Fruit fly (Drosophila melanogaster) whole organism, embryonic: ENCODE measurements around the gene Tpst.

Experiments used
- ATbp ChIP-seq: fragments of 200-800 bp; sonication (Bioruptor generic); optimal IDR thresholded peaks from 2 replicates; lab custom pipeline; 2017; ENCODE audit warnings: missing biosample characterization, mild to moderate bottlenecking, missing genetic modification characterization, missing genetic modification reagents
- Atf6 ChIP-seq: fragments of 200-800 bp; sonication (Bioruptor generic); IDR thresholded peaks from 2 replicates; pipeline ENCODE4 v1.3.6; 2022; ENCODE audit warnings: missing biosample characterization, missing genetic modification characterization
- CG10209 ChIP-seq: fragments of 200-800 bp; sonication (Bioruptor generic); optimal IDR thresholded peaks from 3 replicates; lab custom pipeline; 2017; ENCODE audit warnings: missing biosample characterization, mild to moderate bottlenecking, missing genetic modification characterization, missing genetic modification reagents
- CG10321 ChIP-seq: fragments of 200-800 bp; sonication (Bioruptor generic); IDR thresholded peaks from 2 replicates; pipeline ENCODE4 v1.3.6; 2022; ENCODE audit warnings: missing biosample characterization, missing genetic modification characterization
- CG10959 ChIP-seq: fragments of 200-800 bp; sonication (Bioruptor generic); IDR thresholded peaks from 2 replicates; pipeline ENCODE4 v1.3.6; 2022; ENCODE audit warnings: missing biosample characterization, missing genetic modification characterization
- CG11560 ChIP-seq: fragments of 200-800 bp; sonication (Bioruptor generic); IDR thresholded peaks from 3 replicates; pipeline ENCODE4 v1.3.6; 2022; ENCODE audit warnings: missing biosample characterization, missing genetic modification characterization
- CG12071 ChIP-seq: fragments of 200-800 bp; sonication (Bioruptor generic); optimal IDR thresholded peaks from 3 replicates; lab custom pipeline; 2018; ENCODE audit warnings: missing biosample characterization, mild to moderate bottlenecking, missing genetic modification characterization
- CG12299 ChIP-seq: fragments of 200-800 bp; sonication (Bioruptor generic); optimal IDR thresholded peaks from 2 replicates; lab custom pipeline; 2018; ENCODE audit warnings: missing biosample characterization, mild to moderate bottlenecking, missing genetic modification characterization
- CG12659 ChIP-seq: fragments of 200-800 bp; sonication (Bioruptor generic); optimal IDR thresholded peaks from 3 replicates; lab custom pipeline; 2017; ENCODE audit warnings: mild to moderate bottlenecking, missing biosample characterization, missing genetic modification reagents, missing genetic modification characterization
- CG13287 ChIP-seq: fragments of 200-800 bp; sonication (Bioruptor generic); IDR thresholded peaks from 2 replicates; pipeline ENCODE4 v1.3.6; 2022; ENCODE audit warnings: missing biosample characterization, missing genetic modification characterization; ENCODE audit not compliant: partially characterized antibody
- CG15479 ChIP-seq: fragments of 200-800 bp; sonication (Bioruptor generic); optimal IDR thresholded peaks from 3 replicates; lab custom pipeline; 2019; ENCODE audit warnings: missing biosample characterization, mild to moderate bottlenecking, missing genetic modification characterization, moderate library complexity
- CG15696 ChIP-seq: fragments of 200-800 bp; sonication (Bioruptor generic); optimal IDR thresholded peaks from 2 replicates; lab custom pipeline; 2019; ENCODE audit warnings: missing biosample characterization, mild to moderate bottlenecking, missing genetic modification characterization, moderate library complexity
- CG17385 ChIP-seq: fragments of 200-800 bp; sonication (Bioruptor generic); optimal IDR thresholded peaks from 3 replicates; lab custom pipeline; 2018; ENCODE audit warnings: missing biosample characterization, mild to moderate bottlenecking, missing genetic modification characterization
- CG17912 ChIP-seq: fragments of 200-800 bp; sonication (Bioruptor generic); optimal IDR thresholded peaks from 2 replicates; lab custom pipeline; 2018; ENCODE audit warnings: missing biosample characterization, mild to moderate bottlenecking, missing genetic modification characterization
- CG1832 ChIP-seq: fragments of 200-800 bp; sonication (Bioruptor generic); optimal IDR thresholded peaks from 2 replicates; lab custom pipeline; 2017; ENCODE audit warnings: missing biosample characterization, mild to moderate bottlenecking, missing genetic modification characterization, inconsistent platforms
- CG18764 ChIP-seq: fragments of 200-800 bp; sonication (Bioruptor generic); optimal IDR thresholded peaks from 3 replicates; lab custom pipeline; 2016; ENCODE audit warnings: missing biosample characterization, missing genetic modification characterization
- CG4360 ChIP-seq: fragments of 200-800 bp; sonication (Bioruptor generic); IDR thresholded peaks from 2 replicates; pipeline ENCODE4 v1.3.6; 2022; ENCODE audit warnings: missing biosample characterization, missing genetic modification characterization
- CG6813 ChIP-seq: fragments of 200-800 bp; sonication (Bioruptor generic); optimal IDR thresholded peaks from 2 replicates; lab custom pipeline; 2017; ENCODE audit warnings: missing biosample characterization, missing genetic modification characterization, mild to moderate bottlenecking, moderate library complexity, missing genetic modification reagents
- CG7786 ChIP-seq: fragments of 200-800 bp; sonication (Bioruptor generic); optimal IDR thresholded peaks from 2 replicates; lab custom pipeline; 2016; ENCODE audit warnings: missing biosample characterization, missing genetic modification characterization
- CG9797 ChIP-seq: fragments of 200-800 bp; sonication (Bioruptor generic); optimal IDR thresholded peaks from 3 replicates; lab custom pipeline; 2018; ENCODE audit warnings: missing biosample characterization, mild to moderate bottlenecking, missing genetic modification characterization
- Chrac-16 ChIP-seq: fragments of 200-800 bp; sonication (Bioruptor generic); optimal IDR thresholded peaks from 3 replicates; lab custom pipeline; 2016; ENCODE audit warnings: missing biosample characterization, missing genetic modification characterization
- Ets65A ChIP-seq: fragments of 200-800 bp; sonication (Bioruptor generic); peaks from one replicate; lab custom pipeline; 2016; ENCODE audit warnings: missing biosample characterization, missing genetic modification characterization
- HLH3B ChIP-seq: fragments of 200-800 bp; sonication (Bioruptor generic); IDR thresholded peaks from 2 replicates; pipeline ENCODE4 v1.3.6; 2022; ENCODE audit warnings: missing biosample characterization, missing genetic modification characterization
- Lim3 ChIP-seq: fragments of 200-800 bp; sonication (Bioruptor generic); IDR thresholded peaks from 2 replicates; pipeline ENCODE4 v1.3.6; 2022; ENCODE audit warnings: missing biosample characterization, missing genetic modification characterization
- Med ChIP-seq: fragments of 200-800 bp; sonication (Bioruptor generic); peaks from one replicate; lab custom pipeline; 2016; ENCODE audit warnings: missing biosample characterization, missing genetic modification characterization, mild to moderate bottlenecking, inconsistent platforms, moderate library complexity
- Ptx1 ChIP-seq: fragments of 200-800 bp; sonication (Bioruptor generic); IDR thresholded peaks from 2 replicates; pipeline ENCODE4 v1.3.6; 2022; ENCODE audit warnings: missing biosample characterization, missing genetic modification characterization
- Ravus ChIP-seq: fragments of 200-800 bp; sonication (Bioruptor generic); IDR thresholded peaks from 2 replicates; pipeline ENCODE4 v1.3.6; 2022; ENCODE audit warnings: missing biosample characterization, missing genetic modification characterization
- Rfx ChIP-seq: fragments of 200-800 bp; sonication (Bioruptor generic); IDR thresholded peaks from 2 replicates; pipeline ENCODE4 v1.3.6; 2022; ENCODE audit warnings: missing biosample characterization, missing genetic modification characterization
- Sox102F ChIP-seq: fragments of 200-800 bp; sonication (Bioruptor generic); optimal IDR thresholded peaks from 2 replicates; lab custom pipeline; 2018; ENCODE audit warnings: missing biosample characterization, mild to moderate bottlenecking, missing genetic modification characterization, moderate library complexity
- ap ChIP-seq: fragments of 200-800 bp; sonication (Bioruptor generic); IDR thresholded peaks from 2 replicates; pipeline ENCODE4 v1.3.6; 2022; ENCODE audit warnings: missing biosample characterization, missing genetic modification characterization
- bcd ChIP-seq: fragments of 200-800 bp; sonication (Bioruptor generic); optimal IDR thresholded peaks from 2 replicates; lab custom pipeline; 2017; ENCODE audit warnings: missing biosample characterization, mild to moderate bottlenecking, missing genetic modification characterization
- cg ChIP-seq: fragments of 200-800 bp; sonication (Bioruptor generic); optimal IDR thresholded peaks from 3 replicates; lab custom pipeline; 2019; ENCODE audit warnings: missing biosample characterization, mild to moderate bottlenecking, missing genetic modification characterization, moderate library complexity
- ci ChIP-seq: fragments of 200-800 bp; sonication (Bioruptor generic); IDR thresholded peaks from 3 replicates; pipeline ENCODE4 v1.3.6; 2022; ENCODE audit warnings: missing biosample characterization, missing genetic modification characterization
- dmrt11E ChIP-seq: fragments of 200-800 bp; sonication (Bioruptor generic); optimal IDR thresholded peaks from 3 replicates; lab custom pipeline; 2018; ENCODE audit warnings: missing biosample characterization, mild to moderate bottlenecking, missing genetic modification characterization, moderate library complexity
- dysf ChIP-seq: fragments of 200-800 bp; sonication (Bioruptor generic); IDR thresholded peaks from 3 replicates; pipeline ENCODE4 v1.3.6; 2022; ENCODE audit warnings: missing biosample characterization, missing genetic modification characterization
- gcm ChIP-seq: fragments of 200-800 bp; sonication (Bioruptor generic); optimal IDR thresholded peaks from 2 replicates; lab custom pipeline; 2019; ENCODE audit warnings: missing biosample characterization, mild to moderate bottlenecking, missing genetic modification characterization, moderate library complexity
- insv ChIP-seq, 2 experiments: fragments of 200-800 bp; sonication (Bioruptor generic); optimal IDR thresholded peaks; 3 replicates each; lab custom pipeline; 2016 to 2018; ENCODE audit warnings: missing biosample characterization in 2 of 2, missing genetic modification characterization in 2 of 2
- knrl ChIP-seq: fragments of 200-800 bp; sonication (Bioruptor generic); IDR thresholded peaks from 3 replicates; pipeline ENCODE4 v1.3.6; 2022; ENCODE audit warnings: missing biosample characterization, missing genetic modification characterization; ENCODE audit not compliant: partially characterized antibody
- lov ChIP-seq, 2 experiments: fragments of 200-800 bp in 1 of 2; fragments of >200 bp in 1 of 2; sonication (Bioruptor generic) in 1 of 2; IDR thresholded peaks in 1 of 2; optimal IDR thresholded peaks in 1 of 2; 2 replicates in 1 of 2; 3 replicates in 1 of 2; pipeline versions ENCODE4 v1.3.6 to Lab custom; 2017 to 2022; ENCODE audit warnings: missing biosample characterization in 1 of 2, missing genetic modification characterization in 1 of 2
- p53 ChIP-seq: fragments of 200-800 bp; sonication (Bioruptor generic); optimal IDR thresholded peaks from 2 replicates; lab custom pipeline; 2016; ENCODE audit warnings: missing biosample characterization, missing genetic modification characterization
- pita ChIP-seq: fragments of 200-800 bp; sonication (Bioruptor generic); optimal IDR thresholded peaks from 2 replicates; lab custom pipeline; 2017; ENCODE audit warnings: missing biosample characterization, mild to moderate bottlenecking, missing genetic modification characterization
- prd ChIP-seq, 3 experiments: fragments of >200 bp in 2 of 3; fragments of 200-800 bp in 1 of 3; sonication (Bioruptor generic) in 1 of 3; optimal IDR thresholded peaks in 2 of 3; IDR thresholded peaks in 1 of 3; 2 replicates in 2 of 3; 3 replicates in 1 of 3; pipeline versions ENCODE4 v1.3.6 to Lab custom; 2017 to 2022; ENCODE audit warnings: missing biosample characterization in 1 of 3, missing genetic modification characterization in 1 of 3
- pzg ChIP-seq: fragments of 200-800 bp; sonication (Bioruptor generic); optimal IDR thresholded peaks from 3 replicates; lab custom pipeline; 2018; ENCODE audit warnings: missing biosample characterization, mild to moderate bottlenecking, missing genetic modification characterization, moderate library complexity
- sens ChIP-seq: fragments of 200-800 bp; sonication (Bioruptor generic); peaks from one replicate; lab custom pipeline; 2016; ENCODE audit warnings: missing biosample characterization, missing genetic modification characterization
- shn ChIP-seq: fragments of 200-800 bp; sonication (Bioruptor generic); optimal IDR thresholded peaks from 3 replicates; lab custom pipeline; 2016; ENCODE audit warnings: missing biosample characterization, missing genetic modification characterization
- trh ChIP-seq: fragments of 200-800 bp; sonication (Bioruptor generic); optimal IDR thresholded peaks from 2 replicates; lab custom pipeline; 2016; ENCODE audit warnings: missing biosample characterization, missing genetic modification characterization
- zfh2 ChIP-seq: fragments of 200-800 bp; sonication (Bioruptor generic); optimal IDR thresholded peaks from 2 replicates; lab custom pipeline; 2016; ENCODE audit warnings: missing biosample characterization, missing genetic modification characterization

Gene Tpst

dm6 chrX:13568127-13568526 is 4.5 kb downstream of the Tpst start (continued):
- peak; percentile 37 for TF ChIP-seq Sox102F (GFP tag; lab: Kevin White, UChicago)
- no peak for TF ChIP-seq p53 (GFP tag; lab: Kevin White, UChicago)
- TF ChIP-seq CG11560 (tag; lab: Robert Waterston, UW): no peak
- TF ChIP-seq shn (GFP tag; lab: Kevin White, UChicago): no peak
- no peak for TF ChIP-seq insv (GFP tag; optimal IDR thresholded peaks at IDR 0.05; lab: Kevin White, UChicago)
- TF ChIP-seq Rfx (GFP tag; lab: Robert Waterston, UW): peak; percentile 49; the same call in 1 of the 2 replicates
- TF ChIP-seq trh (GFP tag; lab: Kevin White, UChicago): no peak

- TF ChIP-seq knrl (GFP tag; lab: Robert Waterston, UW): no peak
- TF ChIP-seq sens (GFP tag; lab: Kevin White, UChicago): peak; percentile 1
- TF ChIP-seq, all 482 proteins: peak for 1
Observed at dm6 chrX:13568841-13569240, 5.2 kb downstream of the Tpst start.

dm6 chrX:13570255-13570654 is 6.6 kb downstream of the Tpst start:
- TF ChIP-seq Atf6 (no peak), CG15479 (GFP tag; lab: Kevin White, UChicago) (no peak), dmrt11E (no peak), ATbp (GFP tag; lab: Kevin White, UChicago) (peak; percentile 70), CG4360 (GFP tag; lab: Robert Waterston, UW) (no peak), CG10321 (no peak), Ets65A (no peak), pita (no peak), Sox102F (GFP tag; lab: Kevin White, UChicago) (peak; percentile 6), Med (GFP tag; lab: Kevin White, UChicago) (peak; percentile 68), CG9797 (GFP tag; lab: Kevin White, UChicago) (no peak), CG17912 (GFP tag; lab: Kevin White, UChicago) (no peak), CG12659 (GFP tag; lab: Kevin White, UChicago) (peak; percentile 1), pzg (GFP tag; lab: Kevin White, UChicago) (no peak), bcd (GFP tag; lab: Kevin White, UChicago) (no peak), Chrac-16 (GFP tag; lab: Kevin White, UChicago) (no peak), CG7786 (no peak), zfh2 (no peak), CG1832 (GFP tag; lab: Kevin White, UChicago) (no peak), CG13287 (GFP tag; lab: Robert Waterston, UW) (no peak), lov (optimal IDR thresholded peaks at IDR 0.05; lab: Kevin White, UChicago) (no peak), lov (GFP tag; IDR thresholded peaks at IDR 0.05; lab: Robert Waterston, UW) (no peak), ap (no peak), gcm (GFP tag; lab: Kevin White, UChicago) (no peak), CG18764 (GFP tag; lab: Kevin White, UChicago) (no peak), HLH3B (no peak; the same call in 1 of the 2 replicates), dysf (0 out of 3 replicates have a peak, but pooled peaks have one; percentile 28), Ravus (GFP tag; lab: Robert Waterston, UW) (no peak), CG10959 (GFP tag; lab: Robert Waterston, UW) (no peak), CG12071 (GFP tag; lab: Kevin White, UChicago) (peak; percentile 40), ci (GFP tag; lab: Robert Waterston, UW) (no peak), CG12299 (tag; lab: Kevin White, UChicago) (no peak), Ptx1 (GFP tag; lab: Robert Waterston, UW) (no peak), prd (optimal IDR thresholded peaks at IDR 0.05; lab: Kevin White, UChicago) (no peak), prd (GFP tag; IDR thresholded peaks at IDR 0.05; lab: Robert Waterston, UW) (no peak), CG15696 (no peak), CG17385 (GFP tag; lab: Kevin White, UChicago) (no peak), CG6813 (peak; percentile 58), cg (GFP tag; lab: Kevin White, UChicago) (no peak), CG10209 (peak; percentile 21), Lim3 (GFP tag; lab: Robert Waterston, UW) (no peak)
